Fruit fly (Drosophila melanogaster) whole organism, embryonic: ENCODE results near the gene CG14913.

Experiments
- Antp ChIP-seq: fragments of 200-800 bp; sonication (Bioruptor generic); optimal IDR thresholded peaks from 3 replicates; lab custom pipeline; 2016; ENCODE audit warnings: missing biosample characterization, missing genetic modification characterization
- Blimp-1 ChIP-seq: fragments of 200-800 bp; sonication (Bioruptor generic); optimal IDR thresholded peaks from 3 replicates; lab custom pipeline; 2018; ENCODE audit warnings: missing biosample characterization, missing genetic modification characterization, mild to moderate bottlenecking, moderate library complexity, missing genetic modification reagents
- CG10431 ChIP-seq: fragments of 200-800 bp; sonication (Bioruptor generic); optimal IDR thresholded peaks from 3 replicates; lab custom pipeline; 2018; ENCODE audit warnings: missing biosample characterization, mild to moderate bottlenecking, missing genetic modification characterization
- CG10462 ChIP-seq: fragments of 200-800 bp; sonication (Bioruptor generic); optimal IDR thresholded peaks from 2 replicates; lab custom pipeline; 2016; ENCODE audit warnings: missing biosample characterization, missing genetic modification characterization
- CG12104 ChIP-seq: fragments of 200-800 bp; sonication (Bioruptor generic); optimal IDR thresholded peaks from 3 replicates; lab custom pipeline; 2016; ENCODE audit warnings: missing biosample characterization, missing genetic modification characterization
- CG12744 ChIP-seq: fragments of 200-800 bp; sonication (Bioruptor generic); optimal IDR thresholded peaks from 2 replicates; lab custom pipeline; 2016; ENCODE audit warnings: missing biosample characterization, missing genetic modification characterization
- CG1603 ChIP-seq: fragments of 200-800 bp; sonication (Bioruptor generic); optimal IDR thresholded peaks from 2 replicates; lab custom pipeline; 2019; ENCODE audit warnings: missing biosample characterization, mild to moderate bottlenecking, missing genetic modification characterization, moderate library complexity
- CG17359 ChIP-seq: fragments of 200-800 bp; sonication (Bioruptor generic); optimal IDR thresholded peaks from 3 replicates; lab custom pipeline; 2018; ENCODE audit warnings: missing biosample characterization, mild to moderate bottlenecking, missing genetic modification characterization, moderate library complexity
- CG17829 ChIP-seq: fragments of 200-800 bp; optimal IDR thresholded peaks from 2 replicates; lab custom pipeline; 2019; ENCODE audit warnings: missing biosample characterization, mild to moderate bottlenecking, missing genetic modification characterization, moderate library complexity
- CG1792 ChIP-seq: fragments of 200-800 bp; sonication (Bioruptor generic); optimal IDR thresholded peaks from 2 replicates; lab custom pipeline; 2016; ENCODE audit warnings: missing biosample characterization, missing genetic modification characterization
- CG18476 ChIP-seq: fragments of 200-800 bp; sonication (Bioruptor generic); optimal IDR thresholded peaks from 2 replicates; lab custom pipeline; 2016; ENCODE audit warnings: missing biosample characterization, mild to moderate bottlenecking, missing genetic modification characterization
- CG31388 ChIP-seq: fragments of 200-800 bp; sonication (Bioruptor generic); optimal IDR thresholded peaks from 2 replicates; lab custom pipeline; 2016; ENCODE audit warnings: missing biosample characterization, missing genetic modification characterization
- CG34422 ChIP-seq: fragments of 200-800 bp; sonication (Bioruptor generic); IDR thresholded peaks from 3 replicates; pipeline ENCODE4 v1.3.6; 2022; ENCODE audit warnings: missing biosample characterization, missing genetic modification characterization
- CG42726 ChIP-seq: fragments of 200-800 bp; sonication (Bioruptor generic); IDR thresholded peaks from 2 replicates; pipeline ENCODE4 v1.3.6; 2022; ENCODE audit warnings: missing biosample characterization, missing genetic modification characterization; ENCODE audit not compliant: partially characterized antibody
- CG4424 ChIP-seq: fragments of 200-800 bp; sonication (Bioruptor generic); optimal IDR thresholded peaks from 3 replicates; lab custom pipeline; 2016; ENCODE audit warnings: missing biosample characterization, missing genetic modification characterization
- CG5953 ChIP-seq: fragments of 200-800 bp; sonication (Bioruptor generic); IDR thresholded peaks from 2 replicates; pipeline ENCODE4 v1.3.6; 2022; ENCODE audit warnings: missing biosample characterization, missing genetic modification characterization
- CG6683 ChIP-seq: fragments of 200-800 bp; sonication (Bioruptor generic); optimal IDR thresholded peaks from 2 replicates; lab custom pipeline; 2017; ENCODE audit warnings: missing biosample characterization, mild to moderate bottlenecking, missing genetic modification characterization, missing genetic modification reagents
- CG6813 ChIP-seq: fragments of 200-800 bp; sonication (Bioruptor generic); optimal IDR thresholded peaks from 2 replicates; lab custom pipeline; 2017; ENCODE audit warnings: missing biosample characterization, missing genetic modification characterization, mild to moderate bottlenecking, moderate library complexity, missing genetic modification reagents
- CG6854 ChIP-seq: fragments of 200-800 bp; sonication (Bioruptor generic); optimal IDR thresholded peaks from 3 replicates; lab custom pipeline; 2017; ENCODE audit warnings: missing biosample characterization, mild to moderate bottlenecking, missing genetic modification characterization
- CG7556 ChIP-seq: fragments of 200-800 bp; sonication (Bioruptor generic); optimal IDR thresholded peaks from 2 replicates; lab custom pipeline; 2017; ENCODE audit warnings: missing biosample characterization, mild to moderate bottlenecking, missing genetic modification characterization
- CG8089 ChIP-seq: fragments of 200-800 bp; sonication (Bioruptor generic); optimal IDR thresholded peaks from 3 replicates; lab custom pipeline; 2016; ENCODE audit warnings: missing biosample characterization, missing genetic modification characterization
- CG9609 ChIP-seq: fragments of 200-800 bp; sonication (Bioruptor generic); optimal IDR thresholded peaks from 3 replicates; lab custom pipeline; 2016; ENCODE audit warnings: missing biosample characterization, missing genetic modification characterization
- Dref ChIP-seq: fragments of 200-800 bp; sonication (Bioruptor generic); IDR thresholded peaks from 2 replicates; pipeline ENCODE4 v1.3.6; 2022; ENCODE audit warnings: missing biosample characterization, missing genetic modification characterization
- HLH54F ChIP-seq: fragments of 200-800 bp; sonication (Bioruptor generic); optimal IDR thresholded peaks from 3 replicates; lab custom pipeline; 2016; ENCODE audit warnings: missing biosample characterization, missing genetic modification characterization
- HmgZ ChIP-seq: fragments of 200-800 bp; sonication (Bioruptor generic); optimal IDR thresholded peaks from 2 replicates; lab custom pipeline; 2018; ENCODE audit warnings: missing biosample characterization, mild to moderate bottlenecking, missing genetic modification characterization
- Lim3 ChIP-seq: fragments of 200-800 bp; sonication (Bioruptor generic); IDR thresholded peaks from 2 replicates; pipeline ENCODE4 v1.3.6; 2022; ENCODE audit warnings: missing biosample characterization, missing genetic modification characterization
- Med ChIP-seq: fragments of 200-800 bp; sonication (Bioruptor generic); peaks from one replicate; lab custom pipeline; 2016; ENCODE audit warnings: missing biosample characterization, missing genetic modification characterization, mild to moderate bottlenecking, inconsistent platforms, moderate library complexity
- Myb ChIP-seq: fragments of 200-800 bp; sonication (Bioruptor generic); optimal IDR thresholded peaks from 2 replicates; lab custom pipeline; 2016; ENCODE audit warnings: missing biosample characterization, missing genetic modification characterization
- Opbp ChIP-seq: fragments of 200-800 bp; sonication (Bioruptor generic); IDR thresholded peaks from 3 replicates; pipeline ENCODE4 v1.3.6; 2022; ENCODE audit warnings: missing biosample characterization, missing genetic modification characterization; ENCODE audit not compliant: partially characterized antibody
- Ravus ChIP-seq: fragments of 200-800 bp; sonication (Bioruptor generic); IDR thresholded peaks from 2 replicates; pipeline ENCODE4 v1.3.6; 2022; ENCODE audit warnings: missing biosample characterization, missing genetic modification characterization
- Scr ChIP-seq: fragments of 200-800 bp; sonication (Bioruptor generic); IDR thresholded peaks from 2 replicates; pipeline ENCODE4 v1.3.6; 2022; ENCODE audit warnings: missing biosample characterization, missing genetic modification characterization; ENCODE audit not compliant: partially characterized antibody
- Sin3A ChIP-seq: fragments of >200 bp; optimal IDR thresholded peaks from 2 replicates; lab custom pipeline; 2018
- Spps ChIP-seq: fragments of 200-800 bp; sonication (Bioruptor generic); optimal IDR thresholded peaks from 2 replicates; lab custom pipeline; 2018; ENCODE audit warnings: missing biosample characterization, mild to moderate bottlenecking, missing genetic modification characterization
- Sry-δ ChIP-seq: fragments of 200-800 bp; sonication (Bioruptor generic); optimal IDR thresholded peaks from 2 replicates; lab custom pipeline; 2016; ENCODE audit warnings: missing biosample characterization, missing genetic modification characterization
- Stat92E ChIP-seq, 3 experiments: fragments of >200 bp in 2 of 3; fragments of 200-800 bp in 1 of 3; sonication (Bioruptor generic) in 1 of 3; optimal IDR thresholded peaks; 2 replicates each; lab custom pipeline; 2017 to 2019; ENCODE audit warnings: missing biosample characterization in 3 of 3, missing genetic modification characterization in 3 of 3, mild to moderate bottlenecking in 1 of 3, moderate library complexity in 1 of 3
- ash1 ChIP-seq: fragments of 200-800 bp; sonication (Bioruptor generic); optimal IDR thresholded peaks from 2 replicates; lab custom pipeline; 2018; ENCODE audit warnings: missing biosample characterization, mild to moderate bottlenecking, missing genetic modification characterization
- br ChIP-seq: fragments of >200 bp; optimal IDR thresholded peaks from 2 replicates; lab custom pipeline; 2017
- da ChIP-seq: fragments of 200-800 bp; sonication (Bioruptor generic); optimal IDR thresholded peaks from 2 replicates; lab custom pipeline; 2016; ENCODE audit warnings: missing biosample characterization, missing genetic modification characterization
- emc ChIP-seq: fragments of 200-800 bp; sonication (Bioruptor generic); optimal IDR thresholded peaks from 2 replicates; lab custom pipeline; 2016; ENCODE audit warnings: missing biosample characterization, missing genetic modification characterization
- fd64A ChIP-seq: fragments of 200-800 bp; sonication (Bioruptor generic); optimal IDR thresholded peaks from 3 replicates; lab custom pipeline; 2018; ENCODE audit warnings: missing biosample characterization, mild to moderate bottlenecking, missing genetic modification characterization
- ftz-f1 ChIP-seq: fragments of 200-800 bp; sonication (Bioruptor generic); optimal IDR thresholded peaks from 2 replicates; lab custom pipeline; 2016; ENCODE audit warnings: missing biosample characterization, missing genetic modification characterization
- gfzf ChIP-seq: fragments of 200-800 bp; sonication (Bioruptor generic); optimal IDR thresholded peaks from 2 replicates; lab custom pipeline; 2016; ENCODE audit warnings: missing biosample characterization, mild to moderate bottlenecking, missing genetic modification characterization, moderate library complexity
- inv ChIP-seq: fragments of 200-800 bp; sonication (Bioruptor generic); IDR thresholded peaks from 2 replicates; pipeline ENCODE4 v1.3.6; 2022; ENCODE audit warnings: missing biosample characterization, missing genetic modification characterization; ENCODE audit not compliant: partially characterized antibody
- knrl ChIP-seq: fragments of 200-800 bp; sonication (Bioruptor generic); IDR thresholded peaks from 3 replicates; pipeline ENCODE4 v1.3.6; 2022; ENCODE audit warnings: missing biosample characterization, missing genetic modification characterization; ENCODE audit not compliant: partially characterized antibody
- lab ChIP-seq: fragments of 200-800 bp; sonication (Bioruptor generic); optimal IDR thresholded peaks from 3 replicates; lab custom pipeline; 2017; ENCODE audit warnings: missing biosample characterization, missing genetic modification characterization, mild to moderate bottlenecking, moderate library complexity, missing genetic modification reagents
- lbe ChIP-seq: fragments of 200-800 bp; sonication (Bioruptor generic); optimal IDR thresholded peaks from 2 replicates; lab custom pipeline; 2016; ENCODE audit warnings: missing biosample characterization, mild to moderate bottlenecking, missing genetic modification characterization
- lola ChIP-seq, 3 experiments: fragments of >200 bp in 2 of 3; fragments of 200-800 bp in 1 of 3; sonication (Bioruptor generic) in 1 of 3; optimal IDR thresholded peaks; 2 replicates each; lab custom pipeline; 2017 to 2019; ENCODE audit warnings: missing biosample characterization in 3 of 3, missing genetic modification characterization in 3 of 3, mild to moderate bottlenecking in 1 of 3, moderate library complexity in 1 of 3
- otp ChIP-seq: fragments of 200-800 bp; sonication (Bioruptor generic); IDR thresholded peaks from 3 replicates; pipeline ENCODE4, ENCODE4 v1.3.6; 2022; ENCODE audit warnings: missing biosample characterization, missing genetic modification characterization
- sens-2 ChIP-seq: fragments of 200-800 bp; sonication (Bioruptor generic); IDR thresholded peaks from 2 replicates; pipeline ENCODE4 v1.3.6; 2022; ENCODE audit warnings: missing biosample characterization, missing genetic modification characterization
- stwl ChIP-seq: fragments of 200-800 bp; sonication (Bioruptor generic); optimal IDR thresholded peaks from 3 replicates; lab custom pipeline; 2018; ENCODE audit warnings: missing biosample characterization, mild to moderate bottlenecking, missing genetic modification characterization, moderate library complexity
- unpg ChIP-seq: fragments of 200-800 bp; sonication (Bioruptor generic); optimal IDR thresholded peaks from 3 replicates; lab custom pipeline; 2018; ENCODE audit warnings: missing biosample characterization, mild to moderate bottlenecking, missing genetic modification characterization, moderate library complexity

CG14913 gene

dm6 chr2L:10989162-10989561 is 27.6 kb upstream of the CG14913 start, which contains the start of gene TTLL4A (continued):
- TF ChIP-seq CG10431 (no peak), knrl (GFP tag; lab: Robert Waterston, UW) (peak; percentile 98), Sry-δ (GFP tag; lab: Kevin White, UChicago) (peak; percentile 96), CG34422 (GFP tag; lab: Robert Waterston, UW) (no peak), CG8089 (no peak), Ravus (GFP tag; lab: Robert Waterston, UW) (no peak), CG17829 (tag; lab: Kevin White, UChicago) (no peak), CG12104 (GFP tag; lab: Kevin White, UChicago) (no peak), Blimp-1 (GFP tag; lab: Kevin White, UChicago) (no peak), CG42726 (GFP tag; lab: Robert Waterston, UW) (peak; percentile 99), da (GFP tag; lab: Kevin White, UChicago) (no peak), sens-2 (GFP tag; lab: Robert Waterston, UW) (no peak), fd64A (GFP tag; lab: Kevin White, UChicago) (no peak), CG17359 (tag; lab: Kevin White, UChicago) (no peak), HmgZ (no peak), Stat92E (GFP tag; optimal IDR thresholded peaks at IDR 0.05; lab: Kevin White, UChicago) (no peak), Sin3A (lab: Kevin White, UChicago) (peak; percentile 39), stwl (tag; lab: Kevin White, UChicago) (peak; percentile 62), CG6813 (GFP tag; lab: Kevin White, UChicago) (no peak), Med (peak; percentile 89), ftz-f1 (GFP tag; lab: Kevin White, UChicago) (peak; percentile 76), CG10462 (no peak), Lim3 (GFP tag; lab: Robert Waterston, UW) (no peak), CG9609 (GFP tag; lab: Kevin White, UChicago) (no peak), CG18476 (no peak), lab (GFP tag; lab: Kevin White, UChicago) (no peak), CG6854 (GFP tag; lab: Kevin White, UChicago) (no peak), CG6683 (GFP tag; lab: Kevin White, UChicago) (no peak), unpg (GFP tag; lab: Kevin White, UChicago) (no peak), lola (GFP tag; optimal IDR thresholded peaks at IDR 0.05; lab: Kevin White, UChicago) (no peak), Opbp (GFP tag; lab: Robert Waterston, UW) (peak; percentile 99), Antp (GFP tag; lab: Kevin White, UChicago) (no peak), inv (GFP tag; lab: Robert Waterston, UW) (peak; percentile 96), Myb (GFP tag; lab: Kevin White, UChicago) (peak; percentile 85), br (no peak), CG1603 (tag; lab: Kevin White, UChicago) (no peak), emc (GFP tag; lab: Kevin White, UChicago) (no peak), HLH54F (GFP tag; lab: Kevin White, UChicago) (peak; percentile 22), gfzf (peak; percentile 54), Spps (no peak), CG1792 (GFP tag; lab: Kevin White, UChicago) (peak; percentile 3), Dref (peak; percentile 62), Scr (GFP tag; lab: Robert Waterston, UW) (peak; percentile 98), otp (no peak), ash1 (GFP tag; lab: Kevin White, UChicago) (no peak), CG7556 (GFP tag; lab: Kevin White, UChicago) (no peak), CG4424 (GFP tag; lab: Kevin White, UChicago) (no peak), CG5953 (GFP tag; lab: Robert Waterston, UW) (no peak), lbe (GFP tag; lab: Kevin White, UChicago) (peak; percentile 68), CG31388 (GFP tag; lab: Kevin White, UChicago) (no peak), CG12744 (GFP tag; lab: Kevin White, UChicago) (no peak)
